Worm (Caenorhabditis elegans) whole organism, mixed stage, embryonic: ENCODE results near the gene C32D5.11.

Experiments used
- ceh-39 ChIP-seq: fragments of 150-350 bp; optimal IDR thresholded peaks from 2 replicates; lab custom pipeline; 2014; ENCODE audit warnings: missing biosample characterization, missing genetic modification characterization
- nhr-2 ChIP-seq: fragments of 150-350 bp; optimal IDR thresholded peaks from 2 replicates; lab custom pipeline; 2014; ENCODE audit warnings: missing biosample characterization, missing genetic modification characterization

- TF ChIP-seq nhr-2 (tag; lab: Kevin White, UChicago) (no peak), ceh-39 (tag; lab: Kevin White, UChicago) (no peak)
Measured at ce11 chrII:6335358-6335757, 19.9 kb downstream of the C32D5.11 start, which contains the start of gene C32D5.14.
